Fruit fly (Drosophila melanogaster): ENCODE data around the gene CG9098.

CG9098 gene

DNA sequence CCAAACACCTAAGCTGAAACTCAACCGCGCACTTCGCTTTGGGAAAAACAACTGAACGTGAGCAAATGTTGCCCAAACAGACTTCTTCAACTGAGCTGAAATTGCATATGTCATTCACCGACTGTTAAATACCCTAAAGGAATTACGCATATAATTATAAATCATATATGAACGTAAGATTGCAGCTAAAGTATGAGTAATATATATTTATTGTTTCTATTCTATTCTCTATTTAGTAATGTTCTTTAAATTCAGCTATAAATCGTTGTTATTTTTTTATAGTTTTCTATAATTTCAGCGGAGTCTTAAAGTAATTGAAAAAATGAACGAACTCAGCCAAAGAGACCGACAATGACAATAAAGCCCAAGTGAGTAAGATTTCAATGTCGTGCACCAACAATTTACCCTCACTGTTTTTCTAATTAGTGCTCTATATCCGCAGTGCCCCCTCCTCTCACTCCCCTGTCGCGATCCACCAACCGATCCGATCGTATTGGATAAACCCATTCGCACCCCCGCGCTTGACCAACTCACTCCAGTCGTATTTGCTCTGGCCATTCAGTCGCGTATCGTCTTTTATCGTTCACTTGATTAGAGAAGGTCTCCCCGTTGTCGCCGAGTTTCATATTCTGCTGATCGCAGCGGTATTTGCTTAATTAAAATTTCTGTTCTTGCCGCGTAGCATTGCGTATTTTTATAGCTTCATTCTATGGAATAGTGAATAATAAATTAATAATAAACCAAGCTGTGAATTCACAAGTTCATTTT is at the start of gene CG9098 (continued):
- TF ChIP-seq sim (GFP tag; IDR thresholded peaks at IDR 0.05), result no peak
- TF ChIP-seq crol (GFP tag; IDR thresholded peaks at IDR 0.05), result peak; percentile 75
- peak; percentile 62 for TF ChIP-seq CG8388 (GFP tag; optimal IDR thresholded peaks at IDR 0.05)
- peak; percentile 82 for TF ChIP-seq mirr (GFP tag; optimal IDR thresholded peaks at IDR 0.05)
- no peak for TF ChIP-seq Stat92E (GFP tag; optimal IDR thresholded peaks at IDR 0.05)
- no peak for TF ChIP-seq az2 (GFP tag; optimal IDR thresholded peaks at IDR 0.05)
- TF ChIP-seq Ets65A (GFP tag), result peak; percentile 28
- no peak for TF ChIP-seq pros (GFP tag; optimal IDR thresholded peaks at IDR 0.05)
- TF ChIP-seq Sry-β (GFP tag; optimal IDR thresholded peaks at IDR 0.05), result no peak
- TF ChIP-seq psq (GFP tag; optimal IDR thresholded peaks at IDR 0.05), result no peak
- no peak for TF ChIP-seq repo (GFP tag; optimal IDR thresholded peaks at IDR 0.05)
- no peak for TF ChIP-seq CG1024 (GFP tag; IDR thresholded peaks at IDR 0.05)
- no peak for TF ChIP-seq mam (GFP tag; optimal IDR thresholded peaks at IDR 0.05)
- no peak for TF ChIP-seq ems (GFP tag; optimal IDR thresholded peaks at IDR 0.05)
- no peak for TF ChIP-seq Oli (tag; optimal IDR thresholded peaks at IDR 0.05)
- TF ChIP-seq CG34224 (GFP tag; IDR thresholded peaks at IDR 0.05; ENCODE audit: partially characterized antibody), result no peak
- TF ChIP-seq CG6254 (GFP tag; optimal IDR thresholded peaks at IDR 0.05), result no peak
- TF ChIP-seq CG11504 (tag; optimal IDR thresholded peaks at IDR 0.05), result no peak
- no peak for TF ChIP-seq CG31224 (GFP tag; IDR thresholded peaks at IDR 0.05)

DNA sequence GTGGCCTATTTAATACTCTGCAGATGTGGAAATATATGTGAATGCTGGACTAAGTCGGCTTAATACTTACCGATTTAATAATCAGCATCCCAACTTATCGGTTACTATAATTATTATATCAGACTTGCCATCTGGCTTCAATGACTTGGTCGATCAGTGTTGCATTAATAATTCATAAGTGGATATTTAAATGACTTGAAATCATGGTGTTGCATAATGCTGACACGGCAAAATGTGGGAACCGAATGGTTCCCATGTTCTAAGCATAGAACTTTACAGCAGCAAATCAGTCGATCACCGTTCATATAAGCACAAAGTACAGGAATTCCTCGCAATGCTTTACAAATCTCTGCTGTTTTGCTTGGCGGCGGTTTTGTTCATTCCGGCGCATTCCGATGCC is 48.1 kb upstream of the CG9098 start, which contains the start of gene CG34180:
Gene CG34180, plus strand, starts transcription at position 301 of the 400 bp plus-strand sequence.
- TF ChIP-seq seq (GFP tag; IDR thresholded peaks at IDR 0.05), result no peak
- TF ChIP-seq Pdp1 (GFP tag; optimal IDR thresholded peaks at IDR 0.05), result peak in 1 of 2 experiments; percentile 17
- TF ChIP-seq Camta (GFP tag; optimal IDR thresholded peaks at IDR 0.05), result no peak

DNA sequence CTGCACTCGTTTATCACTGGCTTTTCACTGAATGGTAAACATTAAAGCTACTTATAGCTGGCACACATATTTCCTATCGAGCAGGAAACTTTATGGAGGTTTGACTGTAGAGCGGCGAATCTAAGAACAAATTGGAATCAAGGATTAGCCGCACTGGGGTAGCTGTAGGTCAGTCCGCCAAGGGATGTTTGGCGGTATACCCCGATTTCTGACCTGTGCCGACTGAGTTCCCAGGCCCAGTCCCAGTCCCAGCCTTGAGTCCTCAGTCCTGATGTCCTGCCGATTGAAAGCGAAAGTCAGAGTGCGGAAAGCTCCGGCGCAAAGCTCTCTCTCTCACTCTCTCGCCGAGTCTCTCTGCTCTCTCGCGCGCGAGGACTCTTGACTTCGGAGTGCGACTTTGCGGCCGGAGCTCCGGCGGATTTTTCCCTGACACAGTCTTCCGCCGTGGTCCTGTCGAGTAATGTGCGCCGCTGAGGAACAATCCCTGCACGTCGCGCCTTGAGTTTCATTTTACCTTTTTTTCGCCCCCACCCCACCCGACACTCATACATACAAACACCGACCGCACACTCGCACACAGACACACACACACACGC is 41.8 kb upstream of the CG9098 start, which contains the start of gene CG13995:
Gene CG13995, plus strand, starts transcription at position 429 of the 596 bp plus-strand sequence.
- no peak for TF ChIP-seq hbn (GFP tag; IDR thresholded peaks at IDR 0.05; ENCODE audit: partially characterized antibody)
- no peak for TF ChIP-seq BtbVII (GFP tag; optimal IDR thresholded peaks at IDR 0.05)
- TF ChIP-seq CG15514 (GFP tag; optimal IDR thresholded peaks at IDR 0.05), result peak; percentile 18
- TF ChIP-seq CG8388 (GFP tag; optimal IDR thresholded peaks at IDR 0.05), result no peak
- no peak for TF ChIP-seq cas (GFP tag; IDR thresholded peaks at IDR 0.05)
- no peak for TF ChIP-seq TFAM (GFP tag; optimal IDR thresholded peaks at IDR 0.05)
- TF ChIP-seq Meics (GFP tag; optimal IDR thresholded peaks at IDR 0.05), result no peak
- TF ChIP-seq CG9932 (GFP tag; IDR thresholded peaks at IDR 0.05), result no peak
- TF ChIP-seq kni (GFP tag; optimal IDR thresholded peaks at IDR 0.05), result no peak
- no peak for TF ChIP-seq Fer3 (tag; optimal IDR thresholded peaks at IDR 0.05)
- no peak for TF ChIP-seq Lim3 (GFP tag; IDR thresholded peaks at IDR 0.05)
- TF ChIP-seq grau (tag; optimal IDR thresholded peaks at IDR 0.05), result peak; percentile 60
- no peak for TF ChIP-seq CG1647 (GFP tag; optimal IDR thresholded peaks at IDR 0.05)
- no peak for TF ChIP-seq CG13296 (GFP tag; optimal IDR thresholded peaks at IDR 0.05)
- TF ChIP-seq jing (GFP tag; optimal IDR thresholded peaks at IDR 0.05), result no peak
- TF ChIP-seq exex (tag; optimal IDR thresholded peaks at IDR 0.05), result no peak
- peak in 1 of 2 experiments; percentile 71 for TF ChIP-seq Trl (optimal IDR thresholded peaks at IDR 0.05)
- no peak for TF ChIP-seq Trl (GFP tag; optimal IDR thresholded peaks at IDR 0.05)
- no peak for TF ChIP-seq CG12104 (GFP tag; optimal IDR thresholded peaks at IDR 0.05)
- TF ChIP-seq NFAT (GFP tag; IDR thresholded peaks at IDR 0.05), result no peak
- no peak for TF ChIP-seq CG12391 (tag; optimal IDR thresholded peaks at IDR 0.05)
- TF ChIP-seq gsb-n (tag; optimal IDR thresholded peaks at IDR 0.05), result no peak
- TF ChIP-seq hkb (optimal IDR thresholded peaks at IDR 0.05), result no peak
- TF ChIP-seq hkb (GFP tag; IDR thresholded peaks at IDR 0.05), result peak; percentile 19; the same call in 1 of the 2 replicates
- TF ChIP-seq CG32772 (GFP tag; IDR thresholded peaks at IDR 0.05), result no peak
- TF ChIP-seq Dp (GFP tag; optimal IDR thresholded peaks at IDR 0.05), result no peak
- peak; percentile 31; the same call in 1 of the 2 replicates for TF ChIP-seq seq (GFP tag; IDR thresholded peaks at IDR 0.05)

Data from whole organism, embryonic.